Fruit fly (Drosophila melanogaster) whole organism, adult: ENCODE data around the gene danr.

ENCODE experiments used
- CG14711 ChIP-seq: fragments of 200-800 bp; sonication (Bioruptor generic); optimal IDR thresholded peaks from 2 replicates; lab custom pipeline; 2018; ENCODE audit warnings: missing biosample characterization, mild to moderate bottlenecking, missing genetic modification characterization, moderate library complexity
- CG33017 ChIP-seq: fragments of 200-800 bp; sonication (Bioruptor generic); optimal IDR thresholded peaks from 2 replicates; lab custom pipeline; 2018; ENCODE audit warnings: missing biosample characterization, mild to moderate bottlenecking, missing genetic modification characterization, moderate library complexity
- CG5204 ChIP-seq: fragments of 200-800 bp; sonication (Bioruptor generic); optimal IDR thresholded peaks from 2 replicates; lab custom pipeline; 2016; ENCODE audit warnings: missing biosample characterization, missing genetic modification characterization
- Mnt ChIP-seq: fragments of 200-800 bp; sonication (Bioruptor generic); optimal IDR thresholded peaks from 2 replicates; lab custom pipeline; 2016; ENCODE audit warnings: missing biosample characterization, mild to moderate bottlenecking, missing genetic modification characterization
- kay ChIP-seq: fragments of 200-800 bp; sonication (Bioruptor generic); peaks from one replicate; lab custom pipeline; 2016; ENCODE audit warnings: missing biosample characterization, missing genetic modification characterization, borderline replicate concordance

DNA sequence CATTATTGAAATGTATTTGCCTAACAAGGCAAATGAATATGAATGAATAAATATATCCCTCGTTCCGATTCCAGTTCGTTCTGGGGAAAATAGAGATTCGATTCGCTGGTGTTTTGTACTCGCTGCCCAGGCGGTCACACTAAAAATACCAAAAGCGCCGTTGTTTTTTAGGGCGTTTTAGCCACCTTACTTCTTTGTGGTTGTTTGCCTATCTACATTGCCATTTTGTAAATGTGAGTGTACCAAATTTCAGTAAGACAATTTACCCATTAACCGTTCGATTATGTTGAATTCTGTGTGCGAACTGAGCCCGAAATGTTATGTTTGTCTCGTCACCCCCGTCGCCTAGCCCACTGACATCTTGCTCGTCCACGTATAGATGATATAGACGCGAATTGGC lies 40.4 kb upstream of the danr start, which contains the start of the genes CG33095 and CG33096:
- TF ChIP-seq Mnt (GFP tag; lab: Kevin White, UChicago) (no peak), kay (GFP tag; lab: Kevin White, UChicago) (no peak), CG33017 (tag; lab: Kevin White, UChicago) (no peak), CG14711 (tag; lab: Kevin White, UChicago) (no peak), CG5204 (GFP tag; lab: Kevin White, UChicago) (no peak)
